Worm (Caenorhabditis elegans) whole organism, L1 larva: ENCODE results near the gene C08E8.10.
A peak's percentile ranks its signal among the peaks of the same experiment; 100 is the strongest.

Experiments
- C04F5.9 ChIP-seq: sonication (generic microtip); optimal IDR thresholded peaks from 2 replicates; lab custom pipeline; 2016; ENCODE audit warnings: missing genetic modification characterization, missing compliant biosample characterization
- aha-1 ChIP-seq: fragments of 150-350 bp; optimal IDR thresholded peaks from 2 replicates; lab custom pipeline; 2014; ENCODE audit warnings: missing biosample characterization, missing genetic modification characterization
- ama-1 ChIP-seq: fragments of 150-350 bp; optimal IDR thresholded peaks from 2 replicates; lab custom pipeline; 2014
- ceh-8 ChIP-seq: fragments of 200-800 bp; sonication (Bioruptor generic); optimal IDR thresholded peaks from 2 replicates; lab custom pipeline; 2018; ENCODE audit warnings: mild to moderate bottlenecking, missing genetic modification characterization, moderate library complexity, missing compliant biosample characterization
- ceh-88 ChIP-seq: fragments of 200-800 bp; sonication (Bioruptor generic); IDR thresholded peaks from 2 replicates; pipeline ENCODE4 v1.3.6; 2022; ENCODE audit warnings: missing genetic modification characterization, missing compliant biosample characterization
- efl-1 ChIP-seq, 4 experiments: fragments of 150-350 bp; optimal IDR thresholded peaks in 3 of 4; peaks in 1 of 4; 1 replicate in 1 of 4; 2 replicates in 3 of 4; lab custom pipeline; 2014; ENCODE audit warnings: missing biosample characterization in 2 of 4, missing genetic modification characterization in 2 of 4, missing genetic modification reagents in 2 of 4
- egl-13 ChIP-seq: sonication (generic microtip); optimal IDR thresholded peaks from 2 replicates; lab custom pipeline; 2016; ENCODE audit warnings: missing genotype, missing genetic modification reagents, missing genetic modification characterization, missing compliant biosample characterization
- elt-2 ChIP-seq: sonication (generic microtip); optimal IDR thresholded peaks from 2 replicates; lab custom pipeline; 2016; ENCODE audit warnings: missing genetic modification characterization, mild to moderate bottlenecking, inconsistent platforms, missing compliant biosample characterization, missing genetic modification reagents
- fkh-10 ChIP-seq: sonication (generic microtip); optimal IDR thresholded peaks from 2 replicates; lab custom pipeline; 2017; ENCODE audit warnings: missing biosample characterization, missing genetic modification reagents, missing genetic modification characterization
- fkh-4 ChIP-seq: sonication (generic microtip); optimal IDR thresholded peaks from 2 replicates; lab custom pipeline; 2016; ENCODE audit warnings: missing compliant biosample characterization, missing genetic modification characterization, borderline replicate concordance
- fkh-8 ChIP-seq: sonication (generic microtip); optimal IDR thresholded peaks from 2 replicates; lab custom pipeline; 2016; ENCODE audit warnings: mild to moderate bottlenecking, missing genetic modification characterization, missing compliant biosample characterization
- fos-1 ChIP-seq: fragments of 150-350 bp; optimal IDR thresholded peaks from 2 replicates; lab custom pipeline; 2014; ENCODE audit warnings: missing biosample characterization, missing genetic modification characterization
- hlh-17 ChIP-seq: fragments of 200-800 bp; sonication (Bioruptor generic); optimal IDR thresholded peaks from 2 replicates; lab custom pipeline; 2018; ENCODE audit warnings: missing genetic modification characterization, mild to moderate bottlenecking, missing compliant biosample characterization, moderate library complexity, borderline replicate concordance
- jun-1 ChIP-seq: fragments of 150-350 bp; optimal IDR thresholded peaks from 2 replicates; lab custom pipeline; 2014; ENCODE audit warnings: missing biosample characterization, missing genetic modification reagents, missing genetic modification characterization
- lin-13 ChIP-seq: fragments of 150-350 bp; optimal IDR thresholded peaks from 2 replicates; lab custom pipeline; 2014; ENCODE audit warnings: missing biosample characterization, missing genetic modification reagents, missing genetic modification characterization
- lin-35 ChIP-seq, 2 experiments: fragments of 150-350 bp; optimal IDR thresholded peaks; 2 replicates each; lab custom pipeline; 2014; ENCODE audit warnings: missing biosample characterization in 2 of 2, missing genetic modification characterization in 2 of 2, missing genetic modification reagents in 2 of 2
- lsy-2 ChIP-seq, 2 experiments: fragments of 150-350 bp; optimal IDR thresholded peaks; 2 replicates each; lab custom pipeline; 2014; ENCODE audit warnings: missing biosample characterization in 2 of 2, missing genetic modification characterization in 2 of 2
- mab-9 ChIP-seq: fragments of 200-800 bp; sonication (Bioruptor generic); IDR thresholded peaks from 2 replicates; pipeline ENCODE4 v1.3.6; 2022; ENCODE audit warnings: missing genetic modification reagents, missing genetic modification characterization, missing compliant biosample characterization
- nhr-19 ChIP-seq: fragments of 200-800 bp; sonication (Bioruptor generic); conservative IDR thresholded peaks from 2 replicates; pipeline ENCODE4 v1.3.6; 2022; ENCODE audit warnings: missing genetic modification characterization, missing compliant biosample characterization
- nhr-20 ChIP-seq: sonication (generic microtip); optimal IDR thresholded peaks from 2 replicates; lab custom pipeline; 2016; ENCODE audit warnings: mild to moderate bottlenecking, missing genetic modification characterization, missing compliant biosample characterization
- nhr-237 ChIP-seq: fragments of 150-350 bp; optimal IDR thresholded peaks from 2 replicates; lab custom pipeline; 2014; ENCODE audit warnings: missing biosample characterization, missing genetic modification characterization
- nhr-76 ChIP-seq: sonication (generic microtip); optimal IDR thresholded peaks from 2 replicates; lab custom pipeline; 2017; ENCODE audit warnings: missing biosample characterization, missing genetic modification characterization
- nhr-77 ChIP-seq: fragments of 150-350 bp; optimal IDR thresholded peaks from 2 replicates; lab custom pipeline; 2014; ENCODE audit warnings: missing biosample characterization, missing genetic modification characterization
- nhr-90 ChIP-seq: sonication (generic microtip); optimal IDR thresholded peaks from 2 replicates; lab custom pipeline; 2016; ENCODE audit warnings: mild to moderate bottlenecking, missing genetic modification characterization, missing compliant biosample characterization; ENCODE audit not compliant: poor library complexity
- pqm-1 ChIP-seq: sonication (generic microtip); optimal IDR thresholded peaks from 3 replicates; lab custom pipeline; 2017; ENCODE audit warnings: missing biosample characterization, missing genetic modification characterization
- sox-4 ChIP-seq: sonication (generic microtip); optimal IDR thresholded peaks from 2 replicates; lab custom pipeline; 2016; ENCODE audit warnings: missing genetic modification characterization, missing compliant biosample characterization
- sptf-1 ChIP-seq: fragments of 150-350 bp; optimal IDR thresholded peaks from 2 replicates; lab custom pipeline; 2014; ENCODE audit warnings: missing biosample characterization, missing genetic modification characterization
- unc-130 ChIP-seq: fragments of 150-350 bp; optimal IDR thresholded peaks from 2 replicates; lab custom pipeline; 2017; ENCODE audit warnings: missing biosample characterization, missing genetic modification characterization, inconsistent platforms
- unc-30 ChIP-seq: sonication (generic microtip); optimal IDR thresholded peaks from 2 replicates; lab custom pipeline; 2017; ENCODE audit warnings: missing biosample characterization, missing genetic modification characterization
- unc-62 ChIP-seq: fragments of 150-350 bp; optimal IDR thresholded peaks from 2 replicates; lab custom pipeline; 2014; ENCODE audit warnings: missing biosample characterization, missing genetic modification reagents, missing genetic modification characterization
- unc-86 ChIP-seq: sonication (generic microtip); optimal IDR thresholded peaks from 2 replicates; lab custom pipeline; 2016; ENCODE audit warnings: missing genetic modification characterization, missing compliant biosample characterization

The C08E8.10 gene

ce11 chrV:18344194-18344593 is 4.5 kb upstream of the C08E8.10 start:
- TF ChIP-seq unc-86 (tag; lab: Kevin White, UChicago) (no peak), unc-30 (tag; lab: Kevin White, UChicago) (no peak), lsy-2 (tag; optimal IDR thresholded peaks at IDR 0.05; lab: Kevin White, UChicago) (no peak)

ce11 chrV:18337643-18338042 is 2.1 kb downstream of the C08E8.10 start:
- no peak for TF ChIP-seq fkh-10
- TF ChIP-seq lin-13 (GFP tag; lab: Kevin White, UChicago), result no peak
- TF ChIP-seq fkh-8 (tag; lab: Kevin White, UChicago), result no peak
- TF ChIP-seq unc-130, result no peak
- no peak for TF ChIP-seq egl-13 (tag; lab: Kevin White, UChicago)
- no peak for TF ChIP-seq sptf-1 (tag; lab: Kevin White, UChicago)
- TF ChIP-seq aha-1, result no peak
- TF ChIP-seq ceh-8 (GFP tag; lab: Kevin White, UChicago), result no peak
- TF ChIP-seq fkh-4 (tag; lab: Kevin White, UChicago), result no peak
- TF ChIP-seq pqm-1 (tag; lab: Kevin White, UChicago), result no peak
- no peak for TF ChIP-seq nhr-90 (tag; lab: Kevin White, UChicago)
- no peak for TF ChIP-seq elt-2 (tag; lab: Kevin White, UChicago)
- TF ChIP-seq ceh-88 (GFP tag; lab: Robert Waterston, UW), result no peak
- TF ChIP-seq nhr-237 (tag; lab: Kevin White, UChicago), result no peak
- no peak for TF ChIP-seq nhr-20 (tag; lab: Kevin White, UChicago)
- no peak for TF ChIP-seq ama-1 (lab: Kevin White, UChicago)

ce11 chrV:18331086-18331485 is 8.6 kb downstream of the C08E8.10 start, which contains the start of gene B0462.4:
Gene B0462.4, minus strand, starts transcription at chrV:18331186.
- TF ChIP-seq lin-35 (GFP tag; optimal IDR thresholded peaks at IDR 0.05; lab: Kevin White, UChicago) (no peak), efl-1 (optimal IDR thresholded peaks at IDR 0.05; lab: Kevin White, UChicago) (no peak), efl-1 (GFP tag; optimal IDR thresholded peaks at IDR 0.05 in 1 of 2; lab: Kevin White, UChicago) (peak in 1 of 2 experiments; percentile 38), aha-1 (no peak)
- TF ChIP-seq, all 84 proteins: peak for 1

ce11 chrV:18324525-18324924 is 15.2 kb downstream of the C08E8.10 start:
- TF ChIP-seq lin-35 (GFP tag; optimal IDR thresholded peaks at IDR 0.05; lab: Kevin White, UChicago) (peak in 1 of 2 experiments; percentile 22), fos-1 (tag; lab: Kevin White, UChicago) (no peak), pqm-1 (tag; lab: Kevin White, UChicago) (peak; percentile 39), efl-1 (optimal IDR thresholded peaks at IDR 0.05; lab: Kevin White, UChicago) (no peak), efl-1 (GFP tag; optimal IDR thresholded peaks at IDR 0.05 in 1 of 2; lab: Kevin White, UChicago) (peak in 1 of 2 experiments; percentile 60), unc-30 (tag; lab: Kevin White, UChicago) (no peak), elt-2 (tag; lab: Kevin White, UChicago) (peak; percentile 80), unc-62 (GFP tag; lab: Kevin White, UChicago) (no peak)

ce11 chrV:18323231-18323630 is 16.5 kb downstream of the C08E8.10 start, which contains the start of gene B0462.5:
Gene B0462.5, minus strand, starts transcription at chrV:18323331.
- TF ChIP-seq jun-1 (tag; lab: Kevin White, UChicago), result no peak
- TF ChIP-seq C04F5.9 (tag; lab: Kevin White, UChicago), result no peak
- no peak for TF ChIP-seq fkh-8 (tag; lab: Kevin White, UChicago)
- no peak for TF ChIP-seq sox-4
- no peak for TF ChIP-seq nhr-76 (tag; lab: Kevin White, UChicago)
- no peak for TF ChIP-seq mab-9 (GFP tag; lab: Robert Waterston, UW)
- no peak for TF ChIP-seq hlh-17 (GFP tag; lab: Kevin White, UChicago)
- TF ChIP-seq lsy-2 (tag; optimal IDR thresholded peaks at IDR 0.05; lab: Kevin White, UChicago), result no peak
- no peak for TF ChIP-seq elt-2 (tag; lab: Kevin White, UChicago)
- TF ChIP-seq ama-1 (lab: Kevin White, UChicago), result no peak
- TF ChIP-seq nhr-19, result no peak
- TF ChIP-seq nhr-90 (tag; lab: Kevin White, UChicago), result no peak
- TF ChIP-seq nhr-77 (tag; lab: Kevin White, UChicago), result no peak
